Fruit fly (Drosophila melanogaster) whole organism, pupa: ENCODE measurements around the gene CG11893.

Source experiments
- CG12605 ChIP-seq: fragments of 200-800 bp; sonication (Bioruptor generic); IDR thresholded peaks from 2 replicates; pipeline ENCODE4 v1.3.6; 2022; ENCODE audit warnings: missing biosample characterization, missing genetic modification characterization
- CG15710 ChIP-seq: fragments of 200-800 bp; sonication (Bioruptor generic); optimal IDR thresholded peaks from 2 replicates; lab custom pipeline; 2018; ENCODE audit warnings: missing biosample characterization, mild to moderate bottlenecking, missing genetic modification characterization, moderate library complexity
- CG34367 ChIP-seq: fragments of 200-800 bp; sonication (Bioruptor generic); optimal IDR thresholded peaks from 2 replicates; lab custom pipeline; 2018; ENCODE audit warnings: missing biosample characterization, mild to moderate bottlenecking, missing genetic modification characterization
- D1 ChIP-seq: fragments of 200-800 bp; sonication (Bioruptor generic); optimal IDR thresholded peaks from 2 replicates; lab custom pipeline; 2018; ENCODE audit warnings: missing biosample characterization, mild to moderate bottlenecking, missing genetic modification characterization, moderate library complexity
- EcR ChIP-seq: fragments of 200-800 bp; sonication (Bioruptor generic); optimal IDR thresholded peaks from 3 replicates; lab custom pipeline; 2019; ENCODE audit warnings: missing biosample characterization, missing genetic modification characterization, mild to moderate bottlenecking, moderate library complexity, missing genetic modification reagents

- TF ChIP-seq D1 (tag; lab: Kevin White, UChicago) (no peak), CG34367 (peak; percentile 39), CG12605 (GFP tag; lab: Robert Waterston, UW) (no peak), EcR (GFP tag; lab: Kevin White, UChicago) (peak; percentile 81), CG15710 (tag; lab: Kevin White, UChicago) (peak; percentile 48)
Observed at dm6 chr3R:25262322-25262761, 27.3 kb upstream of the CG11893 start, which contains the start of the genes Kdsr and CG11858.
